Worm (Caenorhabditis elegans) whole organism, mixed stage, embryonic: ENCODE measurements around the gene C37E2.3.

Experiments
- bed-3 ChIP-seq: fragments of 200-800 bp; sonication (Bioruptor generic); optimal IDR thresholded peaks from 3 replicates; lab custom pipeline; 2018; ENCODE audit warnings: mild to moderate bottlenecking, missing genetic modification characterization, moderate library complexity, missing compliant biosample characterization
- blmp-1 ChIP-seq: fragments of 150-350 bp; optimal IDR thresholded peaks from 2 replicates; lab custom pipeline; 2014; ENCODE audit warnings: missing biosample characterization, missing genetic modification characterization
- ceh-39 ChIP-seq: fragments of 150-350 bp; optimal IDR thresholded peaks from 2 replicates; lab custom pipeline; 2014; ENCODE audit warnings: missing biosample characterization, missing genetic modification characterization
- ces-1 ChIP-seq: fragments of 150-350 bp; optimal IDR thresholded peaks from 2 replicates; lab custom pipeline; 2014; ENCODE audit warnings: missing biosample characterization, missing genetic modification reagents, missing genetic modification characterization
- cnd-1 ChIP-seq: fragments of 200-800 bp; sonication (Bioruptor generic); optimal IDR thresholded peaks from 2 replicates; lab custom pipeline; 2018; ENCODE audit warnings: mild to moderate bottlenecking, missing genetic modification characterization, missing compliant biosample characterization
- drap-1 ChIP-seq: fragments of 200-800 bp; sonication (Bioruptor generic); optimal IDR thresholded peaks from 3 replicates; lab custom pipeline; 2018; ENCODE audit warnings: mild to moderate bottlenecking, missing genetic modification characterization, missing compliant biosample characterization
- elt-1 ChIP-seq: sonication (generic microtip); optimal IDR thresholded peaks from 2 replicates; lab custom pipeline; 2017; ENCODE audit warnings: missing genetic modification characterization, mild to moderate bottlenecking, missing compliant biosample characterization, antibody characterized with exemption, moderate library complexity, borderline replicate concordance; ENCODE audit not compliant: insufficient read depth
- elt-3 ChIP-seq: fragments of 150-350 bp; optimal IDR thresholded peaks from 2 replicates; lab custom pipeline; 2014; ENCODE audit warnings: missing biosample characterization, missing genetic modification characterization
- flh-1 ChIP-seq: fragments of 200-800 bp; sonication (Bioruptor generic); optimal IDR thresholded peaks from 2 replicates; lab custom pipeline; 2018; ENCODE audit warnings: mild to moderate bottlenecking, missing genetic modification characterization, moderate library complexity, missing compliant biosample characterization
- ham-2 ChIP-seq: fragments of 200-800 bp; sonication (Bioruptor generic); optimal IDR thresholded peaks from 2 replicates; lab custom pipeline; 2018; ENCODE audit warnings: mild to moderate bottlenecking, missing genetic modification characterization, missing compliant biosample characterization
- hlh-1 ChIP-seq: fragments of 150-350 bp; optimal IDR thresholded peaks from 2 replicates; lab custom pipeline; 2014; ENCODE audit warnings: missing biosample characterization, missing genetic modification reagents, missing genetic modification characterization
- lin-13 ChIP-seq: fragments of 150-350 bp; optimal IDR thresholded peaks from 2 replicates; lab custom pipeline; 2014; ENCODE audit warnings: missing biosample characterization, missing genetic modification characterization
- lsy-2 ChIP-seq: fragments of 150-350 bp; optimal IDR thresholded peaks from 2 replicates; lab custom pipeline; 2014; ENCODE audit warnings: missing biosample characterization, missing genetic modification characterization
- mep-1 ChIP-seq: fragments of 150-350 bp; optimal IDR thresholded peaks from 2 replicates; lab custom pipeline; 2017; ENCODE audit warnings: missing biosample characterization, missing genetic modification reagents, missing genetic modification characterization, inconsistent platforms
- mls-2 ChIP-seq: sonication (generic microtip); optimal IDR thresholded peaks from 2 replicates; lab custom pipeline; 2016; ENCODE audit warnings: mild to moderate bottlenecking, missing genetic modification characterization, moderate library complexity, missing compliant biosample characterization
- nhr-2 ChIP-seq: fragments of 150-350 bp; optimal IDR thresholded peaks from 2 replicates; lab custom pipeline; 2014; ENCODE audit warnings: missing biosample characterization, missing genetic modification characterization
- nhr-237 ChIP-seq: fragments of 150-350 bp; optimal IDR thresholded peaks from 2 replicates; lab custom pipeline; 2014; ENCODE audit warnings: missing biosample characterization, missing genetic modification characterization
- nhr-28 ChIP-seq: fragments of 150-350 bp; optimal IDR thresholded peaks from 2 replicates; lab custom pipeline; 2014; ENCODE audit warnings: missing biosample characterization, missing genetic modification characterization
- nhr-76 ChIP-seq: sonication (generic microtip); optimal IDR thresholded peaks from 2 replicates; lab custom pipeline; 2017; ENCODE audit warnings: missing biosample characterization, missing genetic modification characterization
- pha-4 ChIP-seq: fragments of 150-350 bp; optimal IDR thresholded peaks from 2 replicates; lab custom pipeline; 2018; ENCODE audit warnings: missing biosample characterization, missing genetic modification reagents, missing genetic modification characterization
- sem-2 ChIP-seq: fragments of 200-800 bp; sonication (Bioruptor generic); optimal IDR thresholded peaks from 2 replicates; lab custom pipeline; 2018; ENCODE audit warnings: mild to moderate bottlenecking, missing genetic modification characterization, missing compliant biosample characterization
- tbx-8 ChIP-seq: fragments of 200-800 bp; sonication (Bioruptor generic); optimal IDR thresholded peaks from 2 replicates; lab custom pipeline; 2018; ENCODE audit warnings: mild to moderate bottlenecking, missing genetic modification characterization, moderate library complexity, missing compliant biosample characterization
- unc-120 ChIP-seq: sonication (generic microtip); optimal IDR thresholded peaks from 2 replicates; lab custom pipeline; 2017; ENCODE audit warnings: missing genetic modification characterization, missing compliant biosample characterization; ENCODE audit not compliant: poor library complexity, severe bottlenecking
- unc-39 ChIP-seq: fragments of 150-350 bp; optimal IDR thresholded peaks from 2 replicates; lab custom pipeline; 2014; ENCODE audit warnings: missing biosample characterization, missing genetic modification characterization
- unc-62 ChIP-seq: fragments of 150-350 bp; optimal IDR thresholded peaks from 2 replicates; lab custom pipeline; 2014; ENCODE audit warnings: missing biosample characterization, missing genetic modification reagents, missing genetic modification characterization
- zip-8 ChIP-seq: fragments of 150-350 bp; optimal IDR thresholded peaks from 2 replicates; lab custom pipeline; 2014; ENCODE audit warnings: missing biosample characterization, missing genetic modification characterization

C37E2.3 gene

DNA sequence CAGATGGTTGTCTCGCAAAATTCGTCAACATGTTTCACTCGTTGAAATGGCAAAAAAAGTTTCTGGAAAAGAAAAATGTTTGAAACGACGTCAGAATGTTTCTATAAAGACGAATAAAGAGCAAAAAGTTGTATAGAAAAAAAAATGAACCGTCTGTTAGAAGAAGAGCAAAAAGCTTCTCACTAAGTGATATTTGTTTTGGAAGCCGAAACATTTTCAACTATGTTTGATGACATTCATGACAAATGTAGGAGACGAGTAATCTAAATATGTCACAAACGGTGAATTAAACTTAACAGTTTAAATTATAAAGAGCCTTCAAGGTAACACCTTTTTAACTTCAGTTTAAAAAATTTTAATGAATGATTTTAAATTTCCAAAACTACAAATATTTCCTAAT is 40.2 kb upstream of the C37E2.3 start, which contains the start of gene nkat-1:
Gene nkat-1 (minus strand): TSS at position 101 of the 400 bp plus-strand sequence.
- no peak for TF ChIP-seq ces-1 (GFP tag; lab: Kevin White, UChicago)
- TF ChIP-seq blmp-1 (tag; lab: Kevin White, UChicago) = no peak
- no peak for TF ChIP-seq elt-3 (tag; lab: Kevin White, UChicago)
- no peak for TF ChIP-seq nhr-2 (tag; lab: Kevin White, UChicago)
- no peak for TF ChIP-seq hlh-1 (tag; lab: Kevin White, UChicago)
- no peak for TF ChIP-seq unc-120 (tag; lab: Kevin White, UChicago)
- no peak for TF ChIP-seq bed-3 (GFP tag; lab: Kevin White, UChicago)
- TF ChIP-seq lin-13 (tag; lab: Kevin White, UChicago) = no peak
- no peak for TF ChIP-seq drap-1 (GFP tag; lab: Kevin White, UChicago)
- TF ChIP-seq pha-4 (tag; lab: Kevin White, UChicago) = no peak
- TF ChIP-seq elt-1 (tag; lab: Kevin White, UChicago) = no peak
- TF ChIP-seq unc-62 (GFP tag; lab: Kevin White, UChicago) = no peak
- no peak for TF ChIP-seq mep-1 (tag; lab: Kevin White, UChicago)
- TF ChIP-seq ham-2 (GFP tag; lab: Kevin White, UChicago) = no peak
- no peak for TF ChIP-seq tbx-8 (GFP tag; lab: Kevin White, UChicago)
- no peak for TF ChIP-seq nhr-76 (tag; lab: Kevin White, UChicago)
- no peak for TF ChIP-seq unc-39
- TF ChIP-seq nhr-237 (tag; lab: Kevin White, UChicago) = no peak
- no peak for TF ChIP-seq mls-2 (tag; lab: Kevin White, UChicago)

- TF ChIP-seq ces-1 (GFP tag; lab: Kevin White, UChicago) (peak; percentile 71), elt-1 (tag; lab: Kevin White, UChicago) (no peak), nhr-2 (tag; lab: Kevin White, UChicago) (peak; percentile 54)
Observed at ce11 chrX:14141344-14141841, 38.9 kb upstream of the C37E2.3 start.

- TF ChIP-seq bed-3 (GFP tag; lab: Kevin White, UChicago) (no peak), hlh-1 (tag; lab: Kevin White, UChicago) (no peak), nhr-28 (tag; lab: Kevin White, UChicago) (no peak), nhr-76 (tag; lab: Kevin White, UChicago) (no peak), ceh-39 (tag; lab: Kevin White, UChicago) (no peak), nhr-237 (tag; lab: Kevin White, UChicago) (no peak), elt-1 (tag; lab: Kevin White, UChicago) (no peak)
Observed at ce11 chrX:14141896-14142392, 38.3 kb upstream of the C37E2.3 start, which contains the start of gene ceh-89. Gene ceh-89, plus strand, starts transcription at chrX:14141946.

- no peak for TF ChIP-seq blmp-1 (tag; lab: Kevin White, UChicago)
- TF ChIP-seq hlh-1 (tag; lab: Kevin White, UChicago) = no peak
- no peak for TF ChIP-seq cnd-1 (tag; lab: Kevin White, UChicago)
- TF ChIP-seq elt-3 (tag; lab: Kevin White, UChicago) = no peak
- TF ChIP-seq flh-1 (GFP tag; lab: Kevin White, UChicago) = no peak
- TF ChIP-seq ceh-39 (tag; lab: Kevin White, UChicago) = no peak
- TF ChIP-seq tbx-8 (GFP tag; lab: Kevin White, UChicago) = no peak
Observed at ce11 chrX:14145634-14146033, 34.6 kb upstream of the C37E2.3 start.

DNA sequence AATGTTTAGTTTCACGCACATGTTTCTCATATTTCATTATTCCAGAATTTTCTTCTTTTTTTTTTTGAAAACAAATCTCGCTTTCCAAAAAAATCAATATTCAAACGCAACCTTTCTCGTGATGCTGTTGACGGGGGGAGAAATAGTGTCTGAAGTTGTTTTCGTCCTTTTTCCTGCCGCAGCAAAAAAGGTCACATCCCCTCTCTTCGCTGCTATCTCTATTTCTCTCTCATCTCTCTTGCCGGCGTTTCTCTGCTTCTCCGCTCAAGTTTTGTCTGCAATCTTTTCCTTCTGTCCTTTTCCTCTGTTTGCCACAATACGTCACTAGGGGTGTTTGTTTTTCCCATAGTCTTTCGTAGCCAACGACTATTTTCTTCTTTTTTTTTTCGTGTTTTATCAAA is 33.5 kb upstream of the C37E2.3 start:
- TF ChIP-seq drap-1 (GFP tag; lab: Kevin White, UChicago) = no peak
- TF ChIP-seq mep-1 (tag; lab: Kevin White, UChicago) = peak; percentile 18
- TF ChIP-seq lsy-2 (tag; lab: Kevin White, UChicago) = no peak
- peak; percentile 22 for TF ChIP-seq ces-1 (GFP tag; lab: Kevin White, UChicago)
- no peak for TF ChIP-seq hlh-1 (tag; lab: Kevin White, UChicago)
- no peak for TF ChIP-seq ham-2 (GFP tag; lab: Kevin White, UChicago)
- TF ChIP-seq elt-3 (tag; lab: Kevin White, UChicago) = no peak
- no peak for TF ChIP-seq bed-3 (GFP tag; lab: Kevin White, UChicago)
- no peak for TF ChIP-seq unc-39
- no peak for TF ChIP-seq cnd-1 (tag; lab: Kevin White, UChicago)
- peak; percentile 55 for TF ChIP-seq nhr-237 (tag; lab: Kevin White, UChicago)
- peak; percentile 69 for TF ChIP-seq unc-120 (tag; lab: Kevin White, UChicago)
- TF ChIP-seq pha-4 (tag; lab: Kevin White, UChicago) = peak; percentile 37
- no peak for TF ChIP-seq nhr-28 (tag; lab: Kevin White, UChicago)
- no peak for TF ChIP-seq zip-8 (tag; lab: Kevin White, UChicago)
- TF ChIP-seq lin-13 (tag; lab: Kevin White, UChicago) = no peak
- no peak for TF ChIP-seq elt-1 (tag; lab: Kevin White, UChicago)
- TF ChIP-seq sem-2 (GFP tag; lab: Kevin White, UChicago) = no peak
